Fruit fly (Drosophila melanogaster) whole organism, prepupa: ENCODE data around the gene dx.
A peak's percentile ranks its signal among the peaks of the same experiment; 100 is the strongest.

Experiments
- CG10669 ChIP-seq: fragments of 200-800 bp; sonication (Bioruptor generic); optimal IDR thresholded peaks from 3 replicates; lab custom pipeline; 2018; ENCODE audit warnings: missing biosample characterization, mild to moderate bottlenecking, missing genetic modification characterization, moderate library complexity
- CG11294 ChIP-seq: fragments of 200-800 bp; sonication (Bioruptor generic); IDR thresholded peaks from 2 replicates; pipeline ENCODE4 v1.3.6; 2022; ENCODE audit warnings: missing biosample characterization, missing genetic modification characterization
- CG11902 ChIP-seq: fragments of 200-800 bp; sonication (Bioruptor generic); optimal IDR thresholded peaks from 3 replicates; lab custom pipeline; 2016; ENCODE audit warnings: missing biosample characterization, missing genetic modification characterization
- CG15336 ChIP-seq: fragments of 200-800 bp; sonication (Bioruptor generic); IDR thresholded peaks from 2 replicates; pipeline ENCODE4 v1.3.6; 2022; ENCODE audit warnings: missing biosample characterization, missing genetic modification characterization
- CG16779 ChIP-seq: fragments of 200-800 bp; sonication (Bioruptor generic); optimal IDR thresholded peaks from 3 replicates; lab custom pipeline; 2017; ENCODE audit warnings: missing biosample characterization, mild to moderate bottlenecking, missing genetic modification characterization
- CG3032 ChIP-seq: fragments of 200-800 bp; optimal IDR thresholded peaks from 2 replicates; lab custom pipeline; 2019; ENCODE audit warnings: missing biosample characterization, mild to moderate bottlenecking, missing genetic modification characterization, moderate library complexity
- CG31627 ChIP-seq: fragments of 200-800 bp; sonication (Bioruptor generic); optimal IDR thresholded peaks from 3 replicates; lab custom pipeline; 2016; ENCODE audit warnings: missing biosample characterization, missing genetic modification characterization
- CG32006 ChIP-seq: fragments of 200-800 bp; sonication (Bioruptor generic); optimal IDR thresholded peaks from 3 replicates; lab custom pipeline; 2017; ENCODE audit warnings: missing biosample characterization, mild to moderate bottlenecking, missing genetic modification characterization
- CG34406 ChIP-seq: fragments of 200-800 bp; sonication (Bioruptor generic); optimal IDR thresholded peaks from 3 replicates; lab custom pipeline; 2016; ENCODE audit warnings: missing biosample characterization, missing genetic modification characterization
- CG3919 ChIP-seq: fragments of 200-800 bp; sonication (Bioruptor generic); optimal IDR thresholded peaks from 3 replicates; lab custom pipeline; 2016; ENCODE audit warnings: missing biosample characterization, missing genetic modification characterization
- CG4318 ChIP-seq: fragments of 200-800 bp; sonication (Bioruptor generic); optimal IDR thresholded peaks from 3 replicates; lab custom pipeline; 2017; ENCODE audit warnings: missing biosample characterization, mild to moderate bottlenecking, missing genetic modification characterization
- CG6276 ChIP-seq: fragments of 200-800 bp; sonication (Bioruptor generic); optimal IDR thresholded peaks from 2 replicates; lab custom pipeline; 2017; ENCODE audit warnings: missing biosample characterization, mild to moderate bottlenecking, missing genetic modification characterization
- CG6792 ChIP-seq: fragments of 200-800 bp; sonication (Bioruptor generic); optimal IDR thresholded peaks from 3 replicates; lab custom pipeline; 2016; ENCODE audit warnings: missing biosample characterization, missing genetic modification characterization
- CG6808 ChIP-seq: fragments of 200-800 bp; sonication (Bioruptor generic); optimal IDR thresholded peaks from 3 replicates; lab custom pipeline; 2017; ENCODE audit warnings: missing biosample characterization, missing genetic modification characterization, mild to moderate bottlenecking, moderate library complexity, missing genetic modification reagents
- CG7368 ChIP-seq: fragments of 200-800 bp; sonication (Bioruptor generic); optimal IDR thresholded peaks from 3 replicates; lab custom pipeline; 2016; ENCODE audit warnings: missing biosample characterization, missing genetic modification characterization
- CG8119 ChIP-seq: fragments of 200-800 bp; sonication (Bioruptor generic); IDR thresholded peaks from 3 replicates; pipeline ENCODE4 v1.3.6; 2022; ENCODE audit warnings: missing biosample characterization, missing genetic modification characterization
- CG8632 ChIP-seq: fragments of 200-800 bp; sonication (Bioruptor generic); optimal IDR thresholded peaks from 3 replicates; lab custom pipeline; 2016; ENCODE audit warnings: missing biosample characterization, missing genetic modification characterization
- CG9139 ChIP-seq: fragments of 200-800 bp; sonication (Bioruptor generic); optimal IDR thresholded peaks from 3 replicates; lab custom pipeline; 2017; ENCODE audit warnings: missing biosample characterization, mild to moderate bottlenecking, missing genetic modification characterization
- Eip75B ChIP-seq: fragments of 200-800 bp; sonication (Bioruptor generic); optimal IDR thresholded peaks from 3 replicates; lab custom pipeline; 2016; ENCODE audit warnings: missing biosample characterization, missing genetic modification characterization
- Eip93F ChIP-seq: fragments of 200-800 bp; sonication (Bioruptor generic); optimal IDR thresholded peaks from 2 replicates; lab custom pipeline; 2016; ENCODE audit warnings: missing biosample characterization, mild to moderate bottlenecking, missing genetic modification characterization
- Ets96B ChIP-seq: fragments of 200-800 bp; optimal IDR thresholded peaks from 2 replicates; lab custom pipeline; 2019; ENCODE audit warnings: missing biosample characterization, mild to moderate bottlenecking, missing genetic modification characterization, moderate library complexity
- Gug ChIP-seq: fragments of 200-800 bp; sonication (Bioruptor generic); IDR thresholded peaks from 2 replicates; pipeline ENCODE4 v1.3.6; 2022; ENCODE audit warnings: missing biosample characterization, missing genetic modification characterization
- Hr39 ChIP-seq: fragments of 200-800 bp; sonication (Bioruptor generic); optimal IDR thresholded peaks from 2 replicates; lab custom pipeline; 2016; ENCODE audit warnings: missing biosample characterization, missing genetic modification characterization
- Met ChIP-seq: fragments of 200-800 bp; sonication (Bioruptor generic); optimal IDR thresholded peaks from 3 replicates; lab custom pipeline; 2016; ENCODE audit warnings: missing biosample characterization, missing genetic modification characterization
- OdsH ChIP-seq: fragments of 200-800 bp; sonication (Bioruptor generic); optimal IDR thresholded peaks from 3 replicates; lab custom pipeline; 2016; ENCODE audit warnings: missing biosample characterization, missing genetic modification characterization
- Smox ChIP-seq: fragments of 200-800 bp; sonication (Bioruptor generic); optimal IDR thresholded peaks from 3 replicates; lab custom pipeline; 2016; ENCODE audit warnings: missing biosample characterization, missing genetic modification characterization
- Sox102F ChIP-seq: fragments of 200-800 bp; sonication (Bioruptor generic); optimal IDR thresholded peaks from 2 replicates; lab custom pipeline; 2016; ENCODE audit warnings: missing biosample characterization, mild to moderate bottlenecking, missing genetic modification characterization
- Sox14 ChIP-seq: fragments of 200-800 bp; sonication (Bioruptor generic); optimal IDR thresholded peaks from 3 replicates; lab custom pipeline; 2016; ENCODE audit warnings: missing biosample characterization, missing genetic modification characterization
- Sox15 ChIP-seq: fragments of 200-800 bp; sonication (Bioruptor generic); optimal IDR thresholded peaks from 3 replicates; lab custom pipeline; 2016; ENCODE audit warnings: missing biosample characterization, missing genetic modification characterization
- acj6 ChIP-seq: fragments of 200-800 bp; sonication (Bioruptor generic); optimal IDR thresholded peaks from 3 replicates; lab custom pipeline; 2016; ENCODE audit warnings: missing biosample characterization, missing genetic modification characterization
- dac ChIP-seq: fragments of 200-800 bp; sonication (Bioruptor generic); optimal IDR thresholded peaks from 2 replicates; lab custom pipeline; 2017; ENCODE audit warnings: missing biosample characterization, mild to moderate bottlenecking, missing genetic modification characterization
- dsx ChIP-seq: fragments of 200-800 bp; optimal IDR thresholded peaks from 3 replicates; lab custom pipeline; 2019; ENCODE audit warnings: missing biosample characterization, mild to moderate bottlenecking, missing genetic modification characterization, moderate library complexity; ENCODE audit not compliant: poor library complexity, severe bottlenecking
- esn ChIP-seq: fragments of 200-800 bp; sonication (Bioruptor generic); optimal IDR thresholded peaks from 2 replicates; lab custom pipeline; 2016; ENCODE audit warnings: missing biosample characterization, mild to moderate bottlenecking, missing genetic modification characterization, moderate library complexity
- fd59A ChIP-seq: fragments of 200-800 bp; sonication (Bioruptor generic); optimal IDR thresholded peaks from 2 replicates; lab custom pipeline; 2017; ENCODE audit warnings: missing biosample characterization, mild to moderate bottlenecking, missing genetic modification characterization, missing genetic modification reagents
- fd85E ChIP-seq: fragments of 200-800 bp; sonication (Bioruptor generic); optimal IDR thresholded peaks from 3 replicates; lab custom pipeline; 2016; ENCODE audit warnings: missing biosample characterization, missing genetic modification characterization
- fkh ChIP-seq: fragments of 200-800 bp; sonication (Bioruptor generic); optimal IDR thresholded peaks from 3 replicates; lab custom pipeline; 2017; ENCODE audit warnings: missing biosample characterization, mild to moderate bottlenecking, missing genetic modification characterization, moderate library complexity
- lz ChIP-seq: fragments of 200-800 bp; sonication (Bioruptor generic); optimal IDR thresholded peaks from 3 replicates; lab custom pipeline; 2016; ENCODE audit warnings: missing biosample characterization, missing genetic modification characterization
- net ChIP-seq: fragments of 200-800 bp; sonication (Bioruptor generic); optimal IDR thresholded peaks from 3 replicates; lab custom pipeline; 2016; ENCODE audit warnings: missing biosample characterization, missing genetic modification characterization
- pdm3 ChIP-seq: fragments of 200-800 bp; sonication (Bioruptor generic); optimal IDR thresholded peaks from 3 replicates; lab custom pipeline; 2016; ENCODE audit warnings: missing biosample characterization, missing genetic modification characterization
- salr ChIP-seq, 2 experiments: fragments of 200-800 bp; sonication (Bioruptor generic); optimal IDR thresholded peaks; 3 replicates each; lab custom pipeline; 2016 to 2018; ENCODE audit warnings: missing biosample characterization in 2 of 2, missing genetic modification characterization in 2 of 2, mild to moderate bottlenecking in 1 of 2
- spab ChIP-seq: fragments of 200-800 bp; sonication (Bioruptor generic); optimal IDR thresholded peaks from 2 replicates; lab custom pipeline; 2017; ENCODE audit warnings: missing biosample characterization, mild to moderate bottlenecking, missing genetic modification characterization, missing genetic modification reagents
- ss ChIP-seq, 2 experiments: fragments of 200-800 bp; sonication (Bioruptor generic); optimal IDR thresholded peaks; 2 replicates in 1 of 2; 3 replicates in 1 of 2; lab custom pipeline; 2017 to 2018; ENCODE audit warnings: mild to moderate bottlenecking in 2 of 2, missing biosample characterization in 2 of 2, missing genetic modification characterization in 2 of 2, moderate library complexity in 1 of 2
- svp ChIP-seq: fragments of 200-800 bp; sonication (Bioruptor generic); peaks from one replicate; lab custom pipeline; 2016; ENCODE audit warnings: missing biosample characterization, missing genetic modification characterization
- topi ChIP-seq: fragments of 200-800 bp; sonication (Bioruptor generic); optimal IDR thresholded peaks from 3 replicates; lab custom pipeline; 2016; ENCODE audit warnings: missing biosample characterization, missing genetic modification characterization
- vri ChIP-seq: fragments of 200-800 bp; sonication (Bioruptor generic); optimal IDR thresholded peaks from 3 replicates; lab custom pipeline; 2016; ENCODE audit warnings: missing biosample characterization, mild to moderate bottlenecking, missing genetic modification characterization

dx gene

dm6 chrX:6528508-6528998 lies 5.2 kb upstream of the dx start, which contains the start of gene Agxt (continued):
- TF ChIP-seq CG15336 (GFP tag; lab: Robert Waterston, UW) (peak; percentile 40; the same call in 1 of the 2 replicates), CG6792 (GFP tag; lab: Kevin White, UChicago) (peak; percentile 59)

dm6 chrX:6529179-6529766 lies 4.5 kb upstream of the dx start:
- TF ChIP-seq Eip93F = no peak
- TF ChIP-seq Gug (GFP tag; lab: Robert Waterston, UW) = no peak
- peak; percentile 91 for TF ChIP-seq svp (GFP tag; lab: Kevin White, UChicago)
- no peak for TF ChIP-seq net (GFP tag; lab: Kevin White, UChicago)
- no peak for TF ChIP-seq CG9139 (GFP tag; lab: Kevin White, UChicago)

dm6 chrX:6533101-6533636 lies 630 bp upstream of the dx start, which contains the start of gene RpL7A:
RpL7A (minus strand) TSS chrX:6533348.
- TF ChIP-seq CG10669 = peak; percentile 62
- TF ChIP-seq Smox (GFP tag; lab: Kevin White, UChicago) = peak; percentile 28
- TF ChIP-seq esn (GFP tag; lab: Kevin White, UChicago) = peak; percentile 58
- peak; percentile 65 for TF ChIP-seq CG7368
- no peak for TF ChIP-seq CG8119 (GFP tag; lab: Robert Waterston, UW)
- peak; percentile 26 for TF ChIP-seq Eip75B
- TF ChIP-seq spab (GFP tag; lab: Kevin White, UChicago) = no peak
- TF ChIP-seq fd85E (GFP tag; lab: Kevin White, UChicago) = no peak
- TF ChIP-seq CG6276 = no peak
- TF ChIP-seq pdm3 (GFP tag; lab: Kevin White, UChicago) = peak; percentile 52
- TF ChIP-seq CG11902 (GFP tag; lab: Kevin White, UChicago) = no peak
- peak; percentile 69 for TF ChIP-seq topi (GFP tag; lab: Kevin White, UChicago)
- peak; percentile 54 to 82 for TF ChIP-seq ss (GFP tag; optimal IDR thresholded peaks at IDR 0.05; lab: Kevin White, UChicago)
- TF ChIP-seq CG4318 = no peak
- no peak for TF ChIP-seq dsx (GFP tag; lab: Kevin White, UChicago)
- TF ChIP-seq CG8632 (GFP tag; lab: Kevin White, UChicago) = peak; percentile 21
- no peak for TF ChIP-seq CG11294 (GFP tag; lab: Robert Waterston, UW)
- peak in 1 of 2 experiments; percentile 71 for TF ChIP-seq salr (GFP tag; optimal IDR thresholded peaks at IDR 0.05; lab: Kevin White, UChicago)
- TF ChIP-seq OdsH = peak; percentile 41
- peak; percentile 65 for TF ChIP-seq CG34406 (GFP tag; lab: Kevin White, UChicago)
- TF ChIP-seq svp (GFP tag; lab: Kevin White, UChicago) = peak; percentile 55
- peak; percentile 46 for TF ChIP-seq CG6808 (GFP tag; lab: Kevin White, UChicago)
- no peak for TF ChIP-seq Sox14 (GFP tag; lab: Kevin White, UChicago)
- peak; percentile 65 for TF ChIP-seq Sox102F (GFP tag; lab: Kevin White, UChicago)
- peak; percentile 74 for TF ChIP-seq net (GFP tag; lab: Kevin White, UChicago)
- no peak for TF ChIP-seq Eip93F
- peak; percentile 24 for TF ChIP-seq Sox15 (GFP tag; lab: Kevin White, UChicago)
- peak; percentile 60 for TF ChIP-seq vri (GFP tag; lab: Kevin White, UChicago)
- TF ChIP-seq Hr39 (GFP tag; lab: Kevin White, UChicago) = peak; percentile 37
- TF ChIP-seq CG31627 (GFP tag; lab: Kevin White, UChicago) = peak; percentile 38
- TF ChIP-seq Gug (GFP tag; lab: Robert Waterston, UW) = no peak
- TF ChIP-seq dac (GFP tag; lab: Kevin White, UChicago) = no peak
- TF ChIP-seq lz (GFP tag; lab: Kevin White, UChicago) = peak; percentile 49
- TF ChIP-seq CG3919 (GFP tag; lab: Kevin White, UChicago) = peak; percentile 76
- no peak for TF ChIP-seq CG32006 (GFP tag; lab: Kevin White, UChicago)
- TF ChIP-seq CG3032 = peak; percentile 16
- no peak for TF ChIP-seq Ets96B (tag; lab: Kevin White, UChicago)
- TF ChIP-seq fkh (GFP tag; lab: Kevin White, UChicago) = peak; percentile 22
- peak; percentile 5 for TF ChIP-seq acj6
- peak; percentile 30 for TF ChIP-seq fd59A (GFP tag; lab: Kevin White, UChicago)
- peak; percentile 60 for TF ChIP-seq Met
- peak; percentile 48 for TF ChIP-seq CG6792 (GFP tag; lab: Kevin White, UChicago)
- TF ChIP-seq CG16779 (tag; lab: Kevin White, UChicago) = peak; percentile 59
